Fruit fly (Drosophila melanogaster) S2 (cell line): ENCODE data around the gene Cdc27.

Source experiments
- CG8478 ChIP-seq: fragments of >200 bp; optimal IDR thresholded peaks from 2 replicates; lab custom pipeline; 2018
- CTCF ChIP-seq, 2 experiments: fragments of >200 bp; optimal IDR thresholded peaks; 2 replicates each; lab custom pipeline; 2018

DNA sequence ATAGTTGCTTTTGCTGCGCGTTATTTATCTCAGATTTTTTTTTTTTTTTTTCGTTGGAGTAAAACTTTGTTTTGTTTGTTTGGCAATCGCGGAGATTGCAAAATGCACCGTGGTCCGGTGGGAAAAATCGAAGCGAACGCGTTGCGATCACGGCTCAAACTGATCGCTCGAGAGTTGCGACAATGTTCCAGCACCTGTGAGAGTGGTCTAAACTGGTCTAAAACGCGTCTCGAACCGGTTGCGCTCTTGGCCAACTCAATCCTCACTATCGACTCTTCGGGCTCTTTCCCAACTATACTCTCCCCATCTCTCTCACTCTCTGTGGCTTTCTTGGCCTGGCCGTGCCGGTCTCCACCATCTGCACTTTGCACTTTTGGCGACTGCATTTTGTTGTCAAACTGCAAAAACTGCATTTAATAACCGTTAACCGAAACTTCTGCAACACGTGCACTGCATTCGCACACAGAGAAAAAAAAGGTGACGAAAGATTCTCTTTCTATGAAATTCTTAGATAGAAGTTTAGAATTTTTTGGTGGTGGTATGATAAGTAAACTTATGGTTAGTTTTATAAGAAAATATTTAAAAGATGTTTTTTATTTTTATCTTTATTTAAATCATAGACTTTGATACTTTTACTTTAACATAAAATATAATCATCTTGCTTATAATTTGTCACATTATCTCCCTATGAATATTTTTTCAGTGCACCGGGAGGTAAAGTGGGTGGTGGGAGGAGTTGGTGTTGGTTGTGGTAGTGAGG is 14.8 kb upstream of the Cdc27 start, which contains the start of gene CG14830:
- TF ChIP-seq CG8478 (lab: Kevin White, UChicago), result no peak
- TF ChIP-seq CTCF (optimal IDR thresholded peaks at IDR 0.05; lab: Kevin White, UChicago), result no peak
